Worm (Caenorhabditis elegans): Measurements from ENCODE around the gene F38B6.3.

F38B6.3 gene

DNA sequence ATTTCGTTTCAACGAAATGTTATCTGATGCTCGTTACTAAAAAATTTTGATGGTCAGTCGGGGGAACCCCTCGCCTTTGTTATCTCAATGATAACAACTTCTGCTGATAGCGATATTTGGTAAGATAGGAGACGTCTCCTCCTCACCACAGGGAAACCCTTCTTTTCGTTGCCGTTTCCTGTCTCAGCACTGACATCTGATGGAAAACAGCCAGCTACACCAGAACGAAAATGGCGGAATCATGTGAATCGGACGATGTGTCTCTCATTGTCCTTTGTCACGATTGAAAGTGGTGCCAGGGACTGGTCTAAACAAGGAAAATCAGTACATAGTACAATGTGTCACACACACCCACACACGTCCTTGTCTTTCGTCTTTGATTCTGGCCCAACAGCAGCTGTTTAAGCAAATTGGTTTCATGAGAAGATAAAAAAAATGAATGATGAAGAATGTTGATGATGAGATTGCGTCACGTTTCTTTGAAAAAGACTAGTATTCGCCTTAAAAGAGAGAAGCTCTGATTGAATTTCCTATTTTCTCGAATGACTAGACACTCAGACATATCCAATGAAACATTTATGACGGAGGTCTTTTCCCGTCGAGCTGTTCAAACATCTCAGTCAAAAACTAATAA is 43.0 kb downstream of the F38B6.3 start:
- TF ChIP-seq mdl-1 (tag; optimal IDR thresholded peaks at IDR 0.05), result peak; percentile 80 to 84
- TF ChIP-seq nhr-12 (tag; optimal IDR thresholded peaks at IDR 0.05), result no peak
- no peak for TF ChIP-seq elt-1 (tag; optimal IDR thresholded peaks at IDR 0.05)
- no peak for TF ChIP-seq nhr-237 (tag; optimal IDR thresholded peaks at IDR 0.05)
- TF ChIP-seq sma-3 (GFP tag; optimal IDR thresholded peaks at IDR 0.05), result peak; percentile 91
- TF ChIP-seq nhr-25 (tag; optimal IDR thresholded peaks at IDR 0.05), result peak; percentile 97
- TF ChIP-seq lin-13 (GFP tag; optimal IDR thresholded peaks at IDR 0.05), result no peak
- TF ChIP-seq nhr-21 (tag; optimal IDR thresholded peaks at IDR 0.05), result peak; percentile 96
- TF ChIP-seq Y55F3AM.14 (GFP tag; optimal IDR thresholded peaks at IDR 0.05), result peak; percentile 66
- TF ChIP-seq nhr-10 (tag; optimal IDR thresholded peaks at IDR 0.05), result no peak
- no peak for TF ChIP-seq snpc-4 (tag; optimal IDR thresholded peaks at IDR 0.05)
- peak; percentile 61 for TF ChIP-seq fos-1 (tag; optimal IDR thresholded peaks at IDR 0.05)
- no peak for TF ChIP-seq ceh-16 (tag; optimal IDR thresholded peaks at IDR 0.05)
- TF ChIP-seq elt-3 (tag; optimal IDR thresholded peaks at IDR 0.05), result peak; percentile 14
- TF ChIP-seq sma-9 (GFP tag; optimal IDR thresholded peaks at IDR 0.05), result peak; percentile 93
- no peak for TF ChIP-seq sma-9 (tag; optimal IDR thresholded peaks at IDR 0.05)
- TF ChIP-seq alr-1 (tag; optimal IDR thresholded peaks at IDR 0.05), result no peak
- no peak for TF ChIP-seq mab-5 (tag; optimal IDR thresholded peaks at IDR 0.05)
- TF ChIP-seq peb-1 (tag; optimal IDR thresholded peaks at IDR 0.05), result no peak
- no peak for TF ChIP-seq lin-39 (tag; optimal IDR thresholded peaks at IDR 0.05)
- peak; percentile 84 for TF ChIP-seq egl-27 (tag; optimal IDR thresholded peaks at IDR 0.05)
- peak; percentile 66 for TF ChIP-seq gmeb-1 (tag; optimal IDR thresholded peaks at IDR 0.05)
- TF ChIP-seq nhr-23 (tag; optimal IDR thresholded peaks at IDR 0.05), result no peak
- no peak for TF ChIP-seq aly-2 (tag; optimal IDR thresholded peaks at IDR 0.05)
- no peak for TF ChIP-seq ztf-11 (tag; optimal IDR thresholded peaks at IDR 0.05)
- TF ChIP-seq lsy-2 (tag; optimal IDR thresholded peaks at IDR 0.05), result peak in 1 of 2 experiments; percentile 63
- peak; percentile 42 for TF ChIP-seq C34F6.9 (tag; optimal IDR thresholded peaks at IDR 0.05)
- TF ChIP-seq ztf-4 (tag; optimal IDR thresholded peaks at IDR 0.05), result peak; percentile 19
- peak; percentile 17 for TF ChIP-seq ama-1 (optimal IDR thresholded peaks at IDR 0.05)
- TF ChIP-seq nhr-129 (tag; optimal IDR thresholded peaks at IDR 0.05), result peak; percentile 88
- TF ChIP-seq nhr-6 (tag; optimal IDR thresholded peaks at IDR 0.05), result peak; percentile 76
- TF ChIP-seq sem-4 (tag; optimal IDR thresholded peaks at IDR 0.05), result peak; percentile 32
- TF ChIP-seq crh-2 (tag; optimal IDR thresholded peaks at IDR 0.05), result peak; percentile 66
- peak; percentile 84 for TF ChIP-seq blmp-1 (tag; optimal IDR thresholded peaks at IDR 0.05; ENCODE audit: insufficient read depth)
- TF ChIP-seq ztf-1 (GFP tag; conservative IDR thresholded peaks at IDR 0.05), result no peak
- TF ChIP-seq dmd-4 (tag; optimal IDR thresholded peaks at IDR 0.05), result peak; percentile 21
- TF ChIP-seq F13H6.1 (tag; optimal IDR thresholded peaks at IDR 0.05), result peak; percentile 68
- no peak for TF ChIP-seq unc-39 (tag; optimal IDR thresholded peaks at IDR 0.05)
- TF ChIP-seq R02D3.7 (tag; optimal IDR thresholded peaks at IDR 0.05), result no peak
- TF ChIP-seq unc-62 (GFP tag; optimal IDR thresholded peaks at IDR 0.05), result no peak

DNA sequence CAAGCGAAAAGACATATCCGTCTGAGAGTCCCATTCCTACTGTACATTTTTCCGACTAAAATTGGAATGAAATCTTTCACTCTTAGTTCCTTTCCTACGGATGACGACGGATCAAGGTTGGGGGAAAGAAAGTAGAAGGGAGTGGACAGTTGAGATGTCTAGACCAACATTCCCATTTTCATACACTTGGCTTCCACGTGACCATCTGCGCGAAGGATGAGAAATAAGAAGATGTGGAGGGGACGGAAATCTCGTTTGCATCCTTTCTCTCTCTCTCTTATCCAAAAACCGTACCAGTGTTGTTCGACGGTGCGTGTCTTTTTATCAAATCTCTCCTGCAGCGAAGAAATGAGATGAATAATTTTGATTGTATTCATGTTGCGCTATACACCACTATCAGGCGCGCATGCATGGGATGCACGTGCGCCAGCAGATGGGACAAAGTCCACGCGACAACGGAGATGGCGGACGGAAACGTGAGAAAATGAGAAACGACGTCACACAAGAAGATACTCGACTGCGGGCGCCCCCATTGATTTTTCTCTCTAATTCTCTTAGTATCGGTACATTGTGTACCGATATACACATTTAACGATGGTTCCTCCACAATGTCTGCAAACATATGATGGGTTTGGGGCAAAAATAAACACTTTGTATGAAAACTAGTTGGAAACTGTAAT is 44.0 kb downstream of the F38B6.3 start:
- TF ChIP-seq mbf-1 (tag; optimal IDR thresholded peaks at IDR 0.05) (no peak), dmd-4 (tag; optimal IDR thresholded peaks at IDR 0.05) (no peak), nhr-6 (tag; optimal IDR thresholded peaks at IDR 0.05) (peak; percentile 68), nhr-237 (tag; optimal IDR thresholded peaks at IDR 0.05) (no peak), C34F6.9 (tag; optimal IDR thresholded peaks at IDR 0.05) (peak; percentile 80), snpc-4 (tag; optimal IDR thresholded peaks at IDR 0.05) (peak; percentile 57), nhr-11 (tag; optimal IDR thresholded peaks at IDR 0.05) (no peak), nhr-21 (tag; optimal IDR thresholded peaks at IDR 0.05) (peak; percentile 99), gmeb-1 (tag; optimal IDR thresholded peaks at IDR 0.05) (peak; percentile 62), Y55F3AM.14 (GFP tag; optimal IDR thresholded peaks at IDR 0.05) (peak; percentile 93), nhr-25 (tag; optimal IDR thresholded peaks at IDR 0.05) (peak; percentile 96), ztf-4 (tag; optimal IDR thresholded peaks at IDR 0.05) (peak; percentile 58), F13H6.1 (tag; optimal IDR thresholded peaks at IDR 0.05) (peak; percentile 98), sma-9 (GFP tag; optimal IDR thresholded peaks at IDR 0.05) (peak; percentile 100), sma-9 (tag; optimal IDR thresholded peaks at IDR 0.05) (peak; percentile 80), ceh-82 (tag; optimal IDR thresholded peaks at IDR 0.05) (no peak), mdl-1 (tag; optimal IDR thresholded peaks at IDR 0.05) (peak; percentile 100), crh-2 (tag; optimal IDR thresholded peaks at IDR 0.05) (peak; percentile 94), ceh-16 (tag; optimal IDR thresholded peaks at IDR 0.05) (peak; percentile 93), nhr-129 (tag; optimal IDR thresholded peaks at IDR 0.05) (peak; percentile 88), zag-1 (tag; optimal IDR thresholded peaks at IDR 0.05) (peak; percentile 29), lsy-2 (tag; optimal IDR thresholded peaks at IDR 0.05) (peak; percentile 12 to 73), lin-13 (GFP tag; optimal IDR thresholded peaks at IDR 0.05) (peak; percentile 25), alr-1 (tag; optimal IDR thresholded peaks at IDR 0.05) (no peak), unc-55 (GFP tag; optimal IDR thresholded peaks at IDR 0.05) (peak; percentile 38), sma-3 (GFP tag; optimal IDR thresholded peaks at IDR 0.05) (peak; percentile 99), blmp-1 (tag; optimal IDR thresholded peaks at IDR 0.05; ENCODE audit: insufficient read depth) (peak; percentile 89), egl-27 (tag; optimal IDR thresholded peaks at IDR 0.05) (peak; percentile 96), sem-4 (tag; optimal IDR thresholded peaks at IDR 0.05) (peak; percentile 95), skn-1 (tag; optimal IDR thresholded peaks at IDR 0.05) (no peak), mab-5 (tag; optimal IDR thresholded peaks at IDR 0.05) (peak; percentile 30), fos-1 (tag; optimal IDR thresholded peaks at IDR 0.05) (peak; percentile 79), lin-11 (tag; optimal IDR thresholded peaks at IDR 0.05) (peak; percentile 78), nhr-23 (tag; optimal IDR thresholded peaks at IDR 0.05) (no peak)
